Worm (Caenorhabditis elegans): ENCODE measurements around the gene C49F5.5.
"Not testable (repeated sequence)": the region's sequence is repeated elsewhere in the genome, so short reads cannot be mapped to it uniquely, and the experiment has no call there.

ce11 chrX:11961103-11961502 lies 24.9 kb upstream of the C49F5.5 start, which contains the start of gene C49F5.13:
- TF ChIP-seq blmp-1 (tag; optimal IDR thresholded peaks at IDR 0.05; ENCODE audit: insufficient read depth); unc-62 (GFP tag; optimal IDR thresholded peaks at IDR 0.05); ama-1 (optimal IDR thresholded peaks at IDR 0.05); F13H6.1 (tag; optimal IDR thresholded peaks at IDR 0.05); lin-39 (tag; optimal IDR thresholded peaks at IDR 0.05); sem-4 (tag; optimal IDR thresholded peaks at IDR 0.05): not testable (repeated sequence)

All from whole organism, L2 larva.